Fruit fly (Drosophila melanogaster): Measurements from ENCODE around the gene CG10907.

DNA sequence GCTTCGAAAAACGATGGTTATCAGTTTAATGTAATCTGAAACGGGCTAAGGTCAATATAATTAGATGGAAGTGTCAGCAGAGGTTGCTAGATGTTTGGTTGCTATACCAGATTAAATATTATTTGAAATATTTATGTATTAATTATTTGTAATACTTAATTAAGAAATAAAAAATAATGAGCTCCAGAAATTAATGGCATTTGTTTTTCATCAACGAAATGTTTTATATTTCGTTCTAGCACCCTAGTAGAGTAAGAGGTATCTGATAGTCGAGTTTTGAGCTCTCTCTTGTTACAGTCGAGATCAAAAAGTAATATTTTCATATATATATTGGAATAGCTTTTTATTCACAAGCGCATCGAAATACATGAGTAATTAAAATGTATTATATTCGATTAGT is 8.3 kb downstream of the CG10907 start:
- TF ChIP-seq usp (GFP tag; optimal IDR thresholded peaks at IDR 0.05) (no peak), EcR (GFP tag; optimal IDR thresholded peaks at IDR 0.05) (no peak), CG8478 (optimal IDR thresholded peaks at IDR 0.05) (no peak), psq (optimal IDR thresholded peaks at IDR 0.05) (no peak)
